Worm (Caenorhabditis elegans): Measurements from ENCODE around the gene Y82E9BL.18.

Y82E9BL.18 gene

ce11 chrIII:1321561-1321960, 5.0 kb upstream of the Y82E9BL.18 start, which contains the start of gene fbxa-15:
Gene fbxa-15, minus strand, starts transcription at chrIII:1321661.
- TF ChIP-seq hif-1 (tag; optimal IDR thresholded peaks at IDR 0.05), result no peak
- TF ChIP-seq Y105C5A.15 (GFP tag; IDR thresholded peaks at IDR 0.05), result no peak

ce11 chrIII:1323555-1323954, 3.0 kb upstream of the Y82E9BL.18 start:
- TF ChIP-seq nhr-77 (tag; optimal IDR thresholded peaks at IDR 0.05), result peak; percentile 63
- TF ChIP-seq dmd-6 (GFP tag; IDR thresholded peaks at IDR 0.05), result peak; percentile 83
- no peak for TF ChIP-seq mxl-2 (GFP tag; conservative IDR thresholded peaks at IDR 0.05)
- no peak for TF ChIP-seq aly-2 (tag; optimal IDR thresholded peaks at IDR 0.05)
- no peak for TF ChIP-seq zag-1 (tag; optimal IDR thresholded peaks at IDR 0.05)
- peak; percentile 19 for TF ChIP-seq dve-1 (tag; optimal IDR thresholded peaks at IDR 0.05; ENCODE audit: insufficient read depth)
- TF ChIP-seq lin-15B (tag; optimal IDR thresholded peaks at IDR 0.05), result no peak
- TF ChIP-seq ceh-28 (tag; optimal IDR thresholded peaks at IDR 0.05), result no peak
- no peak for TF ChIP-seq php-3 (GFP tag; IDR thresholded peaks at IDR 0.05)
- no peak for TF ChIP-seq ceh-82 (tag; optimal IDR thresholded peaks at IDR 0.05)
- no peak for TF ChIP-seq egl-27 (tag; optimal IDR thresholded peaks at IDR 0.05)
- TF ChIP-seq nhr-11 (tag; optimal IDR thresholded peaks at IDR 0.05), result no peak
- TF ChIP-seq unc-130 (GFP tag; optimal IDR thresholded peaks at IDR 0.05), result no peak
- no peak for TF ChIP-seq spr-3 (GFP tag; optimal IDR thresholded peaks at IDR 0.05)
- TF ChIP-seq arid-1 (GFP tag; conservative IDR thresholded peaks at IDR 0.05), result no peak
- TF ChIP-seq nhr-6 (tag; optimal IDR thresholded peaks at IDR 0.05), result peak; percentile 84
- TF ChIP-seq ama-1 (optimal IDR thresholded peaks at IDR 0.05), result no peak
- no peak for TF ChIP-seq R02D3.7 (tag; optimal IDR thresholded peaks at IDR 0.05)
- TF ChIP-seq ztf-11 (tag; optimal IDR thresholded peaks at IDR 0.05), result no peak
- no peak for TF ChIP-seq duxl-1 (tag; optimal IDR thresholded peaks at IDR 0.05; ENCODE audit: poor library complexity)
- no peak for TF ChIP-seq fos-1 (tag; optimal IDR thresholded peaks at IDR 0.05)
- no peak for TF ChIP-seq dpl-1 (GFP tag; optimal IDR thresholded peaks at IDR 0.05)
- TF ChIP-seq F49E8.2 (tag; optimal IDR thresholded peaks at IDR 0.05; ENCODE audit: borderline replicate concordance), result no peak
- TF ChIP-seq unc-39 (tag; optimal IDR thresholded peaks at IDR 0.05), result no peak
- TF ChIP-seq nhr-28 (tag; optimal IDR thresholded peaks at IDR 0.05), result peak; percentile 89
- TF ChIP-seq mdl-1 (tag; optimal IDR thresholded peaks at IDR 0.05), result peak in 1 of 2 experiments; percentile 22
- no peak for TF ChIP-seq snpc-4 (tag; optimal IDR thresholded peaks at IDR 0.05)
- TF ChIP-seq daf-19 (GFP tag; conservative IDR thresholded peaks at IDR 0.05), result no peak
- no peak for TF ChIP-seq lin-38 (GFP tag; IDR thresholded peaks at IDR 0.05)
- TF ChIP-seq hlh-11 (tag; optimal IDR thresholded peaks at IDR 0.05), result peak; percentile 40
- TF ChIP-seq snpc-1.2 (GFP tag; IDR thresholded peaks at IDR 0.05), result no peak
- no peak for TF ChIP-seq D1046.2 (GFP tag; IDR thresholded peaks at IDR 0.05)
- no peak for TF ChIP-seq daf-16 (GFP tag; optimal IDR thresholded peaks at IDR 0.05)
- TF ChIP-seq daf-16 (tag; optimal IDR thresholded peaks at IDR 0.05), result peak; percentile 56
- TF ChIP-seq ceh-32 (tag; optimal IDR thresholded peaks at IDR 0.05; ENCODE audit: poor library complexity), result no peak
- TF ChIP-seq lsy-2 (tag; optimal IDR thresholded peaks at IDR 0.05), result peak in 1 of 2 experiments; percentile 36
- TF ChIP-seq zfp-3 (GFP tag; conservative IDR thresholded peaks at IDR 0.05), result no peak
- no peak for TF ChIP-seq mes-2 (tag; optimal IDR thresholded peaks at IDR 0.05; ENCODE audit: poor library complexity, severe bottlenecking)
- TF ChIP-seq T20F7.1 (GFP tag; optimal IDR thresholded peaks at IDR 0.05), result no peak
- TF ChIP-seq lir-3 (tag; optimal IDR thresholded peaks at IDR 0.05), result no peak
- TF ChIP-seq lin-29 (GFP tag; IDR thresholded peaks at IDR 0.05), result no peak
- no peak for TF ChIP-seq vab-7 (GFP tag; IDR thresholded peaks at IDR 0.05)
- TF ChIP-seq sdz-12 (GFP tag; optimal IDR thresholded peaks at IDR 0.05), result no peak
- TF ChIP-seq pqm-1 (tag; optimal IDR thresholded peaks at IDR 0.05), result peak; percentile 96
- no peak for TF ChIP-seq nhr-111 (GFP tag; optimal IDR thresholded peaks at IDR 0.05)
- no peak for TF ChIP-seq tag-97 (GFP tag; IDR thresholded peaks at IDR 0.05)
- no peak for TF ChIP-seq nhr-76 (tag; optimal IDR thresholded peaks at IDR 0.05)
- no peak for TF ChIP-seq lin-13 (GFP tag; optimal IDR thresholded peaks at IDR 0.05)
- TF ChIP-seq madf-5 (GFP tag; IDR thresholded peaks at IDR 0.05), result no peak

Measured in whole organism, L4 larva.